Worm (Caenorhabditis elegans) whole organism, L1 larva: ENCODE results near the gene srt-29.

Source experiments
- F16B12.6 ChIP-seq: fragments of 150-350 bp; optimal IDR thresholded peaks from 2 replicates; lab custom pipeline; 2014; ENCODE audit warnings: missing biosample characterization, missing genetic modification characterization
- ceh-82 ChIP-seq, 3 experiments: fragments of 150-350 bp in 1 of 3; sonication (generic microtip) in 2 of 3; optimal IDR thresholded peaks; 2 replicates each; lab custom pipeline; 2014 to 2017; ENCODE audit warnings: missing biosample characterization in 3 of 3, missing genetic modification characterization in 3 of 3
- dpl-1 ChIP-seq, 3 experiments: fragments of 150-350 bp in 2 of 3; sonication (generic microtip) in 1 of 3; optimal IDR thresholded peaks; 2 replicates each; lab custom pipeline; 2014 to 2017; ENCODE audit warnings: missing biosample characterization in 3 of 3, missing genetic modification characterization in 3 of 3, missing genetic modification reagents in 3 of 3
- elt-3 ChIP-seq, 6 experiments: fragments of 150-350 bp in 1 of 6; sonication (generic microtip); optimal IDR thresholded peaks; 2 replicates each; lab custom pipeline; 2017 to 2018; ENCODE audit warnings: missing biosample characterization in 6 of 6, missing genetic modification characterization in 6 of 6, inconsistent platforms in 1 of 6
- irx-1 ChIP-seq: sonication (generic microtip); optimal IDR thresholded peaks from 2 replicates; lab custom pipeline; 2016; ENCODE audit warnings: missing genetic modification characterization, missing compliant biosample characterization
- jun-1 ChIP-seq: fragments of 150-350 bp; optimal IDR thresholded peaks from 2 replicates; lab custom pipeline; 2014; ENCODE audit warnings: missing biosample characterization, missing genetic modification reagents, missing genetic modification characterization
- mab-9 ChIP-seq: fragments of 200-800 bp; sonication (Bioruptor generic); IDR thresholded peaks from 2 replicates; pipeline ENCODE4 v1.3.6; 2022; ENCODE audit warnings: missing genetic modification reagents, missing genetic modification characterization, missing compliant biosample characterization
- mep-1 ChIP-seq: fragments of 150-350 bp; optimal IDR thresholded peaks from 2 replicates; lab custom pipeline; 2014; ENCODE audit warnings: missing biosample characterization, missing genetic modification characterization
- nhr-28 ChIP-seq: fragments of 150-350 bp; optimal IDR thresholded peaks from 2 replicates; lab custom pipeline; 2014; ENCODE audit warnings: missing biosample characterization, missing genetic modification characterization
- ztf-11 ChIP-seq, 2 experiments: sonication (generic microtip); optimal IDR thresholded peaks; 2 replicates each; lab custom pipeline; 2016 to 2017; ENCODE audit warnings: missing genetic modification characterization in 2 of 2, missing biosample characterization in 1 of 2, missing compliant biosample characterization in 1 of 2

DNA sequence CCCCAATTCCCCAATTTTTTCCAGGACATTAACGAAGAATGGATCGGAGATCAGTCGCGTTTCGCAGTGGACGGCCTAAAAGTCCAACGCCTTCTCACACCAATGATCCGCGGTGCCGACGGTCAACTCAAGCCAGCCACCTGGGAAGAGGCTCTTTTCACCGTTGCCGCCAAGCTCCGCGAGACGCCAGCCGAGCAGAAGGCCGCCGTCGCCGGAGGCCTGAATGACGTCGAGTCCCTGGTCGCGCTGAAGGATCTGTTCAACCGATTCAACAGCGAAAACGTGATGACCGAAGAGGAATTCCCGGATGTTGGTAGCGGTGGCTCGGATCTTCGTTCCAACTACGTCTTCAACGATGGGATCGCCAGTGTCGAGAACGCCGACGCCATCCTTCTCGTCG lies 16.1 kb downstream of the srt-29 start:
- TF ChIP-seq ztf-11 (tag; optimal IDR thresholded peaks at IDR 0.05; lab: Kevin White, UChicago) (no peak), jun-1 (no peak), irx-1 (tag; lab: Kevin White, UChicago) (no peak), nhr-28 (tag; lab: Kevin White, UChicago) (no peak), F16B12.6 (tag; lab: Kevin White, UChicago) (no peak), dpl-1 (GFP tag; optimal IDR thresholded peaks at IDR 0.05; lab: Kevin White, UChicago) (no peak), mab-9 (GFP tag; lab: Robert Waterston, UW) (no peak), ceh-82 (tag; optimal IDR thresholded peaks at IDR 0.05; lab: Kevin White, UChicago) (no peak), mep-1 (tag; lab: Kevin White, UChicago) (no peak), elt-3 (tag; optimal IDR thresholded peaks at IDR 0.05; lab: Kevin White, UChicago) (no peak)
